Worm (Caenorhabditis elegans) whole organism, L1 larva: ENCODE results near the gene cyp-44A1.

Source experiments
- C04F5.9 ChIP-seq: sonication (generic microtip); optimal IDR thresholded peaks from 2 replicates; lab custom pipeline; 2016; ENCODE audit warnings: missing genetic modification characterization, missing compliant biosample characterization
- C16A3.4 ChIP-seq: fragments of 150-350 bp; optimal IDR thresholded peaks from 2 replicates; lab custom pipeline; 2014; ENCODE audit warnings: missing biosample characterization, missing genetic modification characterization
- F16B12.6 ChIP-seq: fragments of 150-350 bp; optimal IDR thresholded peaks from 2 replicates; lab custom pipeline; 2014; ENCODE audit warnings: missing biosample characterization, missing genetic modification characterization
- aha-1 ChIP-seq: fragments of 150-350 bp; optimal IDR thresholded peaks from 2 replicates; lab custom pipeline; 2014; ENCODE audit warnings: missing biosample characterization, missing genetic modification characterization
- blmp-1 ChIP-seq: fragments of 150-350 bp; optimal IDR thresholded peaks from 2 replicates; lab custom pipeline; 2014; ENCODE audit warnings: missing biosample characterization, missing genetic modification characterization
- ceh-63 ChIP-seq: fragments of 200-800 bp; sonication (Bioruptor generic); optimal IDR thresholded peaks from 2 replicates; lab custom pipeline; 2018; ENCODE audit warnings: mild to moderate bottlenecking, missing genetic modification characterization, missing compliant biosample characterization
- ceh-82 ChIP-seq, 3 experiments: fragments of 150-350 bp in 1 of 3; sonication (generic microtip) in 2 of 3; optimal IDR thresholded peaks; 2 replicates each; lab custom pipeline; 2014 to 2017; ENCODE audit warnings: missing biosample characterization in 3 of 3, missing genetic modification characterization in 3 of 3
- ces-1 ChIP-seq: fragments of 150-350 bp; optimal IDR thresholded peaks from 2 replicates; lab custom pipeline; 2014; ENCODE audit warnings: missing biosample characterization, missing genetic modification reagents, missing genetic modification characterization
- dpl-1 ChIP-seq, 3 experiments: fragments of 150-350 bp in 2 of 3; sonication (generic microtip) in 1 of 3; optimal IDR thresholded peaks; 2 replicates each; lab custom pipeline; 2014 to 2017; ENCODE audit warnings: missing biosample characterization in 3 of 3, missing genetic modification characterization in 3 of 3, missing genetic modification reagents in 3 of 3
- dsc-1 ChIP-seq: sonication (generic microtip); optimal IDR thresholded peaks from 2 replicates; lab custom pipeline; 2016; ENCODE audit warnings: mild to moderate bottlenecking, missing genetic modification characterization, missing compliant biosample characterization
- efl-1 ChIP-seq, 4 experiments: fragments of 150-350 bp; optimal IDR thresholded peaks in 3 of 4; peaks in 1 of 4; 1 replicate in 1 of 4; 2 replicates in 3 of 4; lab custom pipeline; 2014; ENCODE audit warnings: missing biosample characterization in 2 of 4, missing genetic modification characterization in 2 of 4, missing genetic modification reagents in 2 of 4
- egl-27 ChIP-seq, 2 experiments: fragments of 150-350 bp in 1 of 2; sonication (generic microtip); optimal IDR thresholded peaks; 3 replicates each; lab custom pipeline; 2017 to 2018; ENCODE audit warnings: missing biosample characterization in 2 of 2, missing genetic modification characterization in 2 of 2, missing genetic modification reagents in 2 of 2
- elt-2 ChIP-seq: sonication (generic microtip); optimal IDR thresholded peaks from 2 replicates; lab custom pipeline; 2016; ENCODE audit warnings: missing genetic modification characterization, mild to moderate bottlenecking, inconsistent platforms, missing compliant biosample characterization, missing genetic modification reagents
- fkh-10 ChIP-seq: sonication (generic microtip); optimal IDR thresholded peaks from 2 replicates; lab custom pipeline; 2017; ENCODE audit warnings: missing biosample characterization, missing genetic modification reagents, missing genetic modification characterization
- fkh-4 ChIP-seq: sonication (generic microtip); optimal IDR thresholded peaks from 2 replicates; lab custom pipeline; 2016; ENCODE audit warnings: missing compliant biosample characterization, missing genetic modification characterization, borderline replicate concordance
- fos-1 ChIP-seq: fragments of 150-350 bp; optimal IDR thresholded peaks from 2 replicates; lab custom pipeline; 2014; ENCODE audit warnings: missing biosample characterization, missing genetic modification characterization
- hlh-4 ChIP-seq: sonication (generic microtip); optimal IDR thresholded peaks from 2 replicates; lab custom pipeline; 2016; ENCODE audit warnings: mild to moderate bottlenecking, missing genetic modification characterization, missing compliant biosample characterization
- isw-1 ChIP-seq: fragments of 200-800 bp; sonication (Bioruptor generic); IDR thresholded peaks from 2 replicates; pipeline ENCODE4 v1.3.6; 2022; ENCODE audit warnings: missing genetic modification characterization, missing compliant biosample characterization
- lin-15B ChIP-seq: fragments of 150-350 bp; sonication (generic microtip); optimal IDR thresholded peaks from 3 replicates; lab custom pipeline; 2014; ENCODE audit warnings: missing biosample characterization, missing genetic modification characterization
- lsy-2 ChIP-seq, 2 experiments: fragments of 150-350 bp; optimal IDR thresholded peaks; 2 replicates each; lab custom pipeline; 2014; ENCODE audit warnings: missing biosample characterization in 2 of 2, missing genetic modification characterization in 2 of 2
- mab-9 ChIP-seq: fragments of 200-800 bp; sonication (Bioruptor generic); IDR thresholded peaks from 2 replicates; pipeline ENCODE4 v1.3.6; 2022; ENCODE audit warnings: missing genetic modification reagents, missing genetic modification characterization, missing compliant biosample characterization
- mep-1 ChIP-seq: fragments of 150-350 bp; optimal IDR thresholded peaks from 2 replicates; lab custom pipeline; 2014; ENCODE audit warnings: missing biosample characterization, missing genetic modification characterization
- nhr-47 ChIP-seq: sonication (generic microtip); optimal IDR thresholded peaks from 2 replicates; lab custom pipeline; 2016; ENCODE audit warnings: mild to moderate bottlenecking, missing genetic modification characterization, moderate library complexity, missing compliant biosample characterization
- nhr-71 ChIP-seq: sonication (generic microtip); optimal IDR thresholded peaks from 2 replicates; lab custom pipeline; 2016; ENCODE audit warnings: mild to moderate bottlenecking, missing genetic modification characterization, moderate library complexity, missing compliant biosample characterization
- nhr-77 ChIP-seq: fragments of 150-350 bp; optimal IDR thresholded peaks from 2 replicates; lab custom pipeline; 2014; ENCODE audit warnings: missing biosample characterization, missing genetic modification characterization
- nhr-84 ChIP-seq: sonication (generic microtip); optimal IDR thresholded peaks from 2 replicates; lab custom pipeline; 2017; ENCODE audit warnings: missing biosample characterization, missing genetic modification characterization
- pag-3 ChIP-seq: sonication (generic microtip); optimal IDR thresholded peaks from 2 replicates; lab custom pipeline; 2017; ENCODE audit warnings: missing genetic modification characterization, mild to moderate bottlenecking, missing compliant biosample characterization, antibody characterized with exemption, borderline replicate concordance; ENCODE audit not compliant: insufficient read depth
- rnt-1 ChIP-seq: sonication (generic microtip); optimal IDR thresholded peaks from 2 replicates; lab custom pipeline; 2016; ENCODE audit warnings: mild to moderate bottlenecking, missing genetic modification characterization, moderate library complexity, missing compliant biosample characterization
- skn-1 ChIP-seq: fragments of 150-350 bp; optimal IDR thresholded peaks from 2 replicates; lab custom pipeline; 2014; ENCODE audit warnings: missing biosample characterization, missing genetic modification characterization
- snu-23 ChIP-seq: sonication (generic microtip); optimal IDR thresholded peaks from 2 replicates; lab custom pipeline; 2016; ENCODE audit warnings: missing genetic modification characterization, missing compliant biosample characterization
- sox-4 ChIP-seq: sonication (generic microtip); optimal IDR thresholded peaks from 2 replicates; lab custom pipeline; 2016; ENCODE audit warnings: missing genetic modification characterization, missing compliant biosample characterization
- sptf-1 ChIP-seq: fragments of 150-350 bp; optimal IDR thresholded peaks from 2 replicates; lab custom pipeline; 2014; ENCODE audit warnings: missing biosample characterization, missing genetic modification characterization
- sup-37 ChIP-seq: fragments of 200-800 bp; sonication (Bioruptor generic); optimal IDR thresholded peaks from 2 replicates; lab custom pipeline; 2018; ENCODE audit warnings: mild to moderate bottlenecking, missing genetic modification characterization, missing compliant biosample characterization
- tlp-1 ChIP-seq: fragments of 150-350 bp; optimal IDR thresholded peaks from 2 replicates; lab custom pipeline; 2014; ENCODE audit warnings: missing biosample characterization, missing genetic modification characterization
- unc-130 ChIP-seq: fragments of 150-350 bp; optimal IDR thresholded peaks from 2 replicates; lab custom pipeline; 2017; ENCODE audit warnings: missing biosample characterization, missing genetic modification characterization, inconsistent platforms
- unc-62 ChIP-seq: fragments of 150-350 bp; optimal IDR thresholded peaks from 2 replicates; lab custom pipeline; 2014; ENCODE audit warnings: missing biosample characterization, missing genetic modification reagents, missing genetic modification characterization
- unc-98 ChIP-seq: fragments of 200-800 bp; sonication (Bioruptor generic); IDR thresholded peaks from 2 replicates; pipeline ENCODE4 v1.3.6; 2022; ENCODE audit warnings: missing genetic modification characterization, missing compliant biosample characterization
- vab-15 ChIP-seq: sonication (generic microtip); optimal IDR thresholded peaks from 2 replicates; lab custom pipeline; 2017; ENCODE audit warnings: missing genotype, mild to moderate bottlenecking, missing genetic modification characterization, missing compliant biosample characterization
- xbp-1 ChIP-seq: sonication (generic microtip); optimal IDR thresholded peaks from 2 replicates; lab custom pipeline; 2016; ENCODE audit warnings: missing genetic modification characterization, missing compliant biosample characterization
- zip-4 ChIP-seq: fragments of 200-800 bp; sonication (Bioruptor generic); optimal IDR thresholded peaks from 2 replicates; lab custom pipeline; 2018; ENCODE audit warnings: mild to moderate bottlenecking, missing genetic modification characterization, moderate library complexity, missing compliant biosample characterization
- ztf-4 ChIP-seq: fragments of 150-350 bp; optimal IDR thresholded peaks from 2 replicates; lab custom pipeline; 2014; ENCODE audit warnings: missing biosample characterization, missing genetic modification characterization

The cyp-44A1 gene

ce11 chrII:5544145-5544515 is 40.3 kb downstream of the cyp-44A1 start (continued):
- TF ChIP-seq mab-9 (GFP tag; lab: Robert Waterston, UW) (no peak), egl-27 (tag; optimal IDR thresholded peaks at IDR 0.05; lab: Kevin White, UChicago) (no peak), nhr-71 (tag; lab: Kevin White, UChicago) (peak; percentile 79), fkh-10 (no peak), sptf-1 (tag; lab: Kevin White, UChicago) (no peak), unc-98 (GFP tag; lab: Robert Waterston, UW) (no peak), unc-130 (tag; lab: Kevin White, UChicago) (no peak), xbp-1 (tag; lab: Kevin White, UChicago) (peak; percentile 27), nhr-47 (tag; lab: Kevin White, UChicago) (peak; percentile 53), snu-23 (peak; percentile 70), dpl-1 (GFP tag; optimal IDR thresholded peaks at IDR 0.05; lab: Kevin White, UChicago) (peak; percentile 11 to 47 (median 25)), efl-1 (optimal IDR thresholded peaks at IDR 0.05; lab: Kevin White, UChicago) (peak; percentile 33 to 37), efl-1 (GFP tag; optimal IDR thresholded peaks at IDR 0.05 in 1 of 2; lab: Kevin White, UChicago) (peak in 1 of 2 experiments; percentile 91), nhr-77 (tag; lab: Kevin White, UChicago) (peak; percentile 78), lsy-2 (tag; optimal IDR thresholded peaks at IDR 0.05; lab: Kevin White, UChicago) (peak; percentile 50 to 72), unc-62 (GFP tag; lab: Kevin White, UChicago) (no peak), hlh-4 (tag; lab: Kevin White, UChicago) (no peak), ztf-4 (tag; lab: Kevin White, UChicago) (peak; percentile 37), C16A3.4 (tag; lab: Kevin White, UChicago) (peak; percentile 63), skn-1 (tag; lab: Kevin White, UChicago) (peak; percentile 26), mep-1 (tag; lab: Kevin White, UChicago) (no peak), F16B12.6 (peak; percentile 24), ceh-63 (no peak), fkh-4 (tag; lab: Kevin White, UChicago) (no peak), nhr-84 (tag; lab: Kevin White, UChicago) (peak; percentile 40)

- no peak for TF ChIP-seq aha-1 (tag; lab: Kevin White, UChicago)
- no peak for TF ChIP-seq C04F5.9 (tag; lab: Kevin White, UChicago)
- no peak for TF ChIP-seq vab-15 (tag; lab: Kevin White, UChicago)
- no peak for TF ChIP-seq isw-1 (GFP tag; lab: Robert Waterston, UW)
- no peak for TF ChIP-seq sptf-1 (tag; lab: Kevin White, UChicago)
- TF ChIP-seq rnt-1 (tag; lab: Kevin White, UChicago): no peak
- no peak for TF ChIP-seq zip-4
- TF ChIP-seq pag-3 (tag; lab: Kevin White, UChicago): no peak
- no peak for TF ChIP-seq sup-37 (GFP tag; lab: Kevin White, UChicago)
- no peak for TF ChIP-seq ces-1 (GFP tag; lab: Kevin White, UChicago)
Measured at ce11 chrII:5544764-5545163, 40.9 kb downstream of the cyp-44A1 start, which contains the start of gene ins-13. Gene ins-13 (minus strand): TSS chrII:5544864.

ce11 chrII:5547442-5547894 is 43.6 kb downstream of the cyp-44A1 start, which contains the start of gene acdh-2:
Gene acdh-2 (minus strand): TSS chrII:5547492.
- TF ChIP-seq fos-1 (tag; lab: Kevin White, UChicago) (no peak), nhr-71 (tag; lab: Kevin White, UChicago) (peak; percentile 51), snu-23 (peak; percentile 22)

- TF ChIP-seq unc-98 (GFP tag; lab: Robert Waterston, UW) (no peak), zip-4 (no peak), lin-15B (tag; lab: Kevin White, UChicago) (no peak), sox-4 (tag; lab: Kevin White, UChicago) (no peak), fkh-4 (tag; lab: Kevin White, UChicago) (no peak), rnt-1 (tag; lab: Kevin White, UChicago) (no peak), elt-2 (tag; lab: Kevin White, UChicago) (no peak), tlp-1 (tag; lab: Kevin White, UChicago) (no peak), dsc-1 (no peak), ceh-82 (tag; optimal IDR thresholded peaks at IDR 0.05; lab: Kevin White, UChicago) (no peak), blmp-1 (no peak)
Measured at ce11 chrII:5549746-5550145, 45.9 kb downstream of the cyp-44A1 start, which contains the start of gene C17C3.6. Gene C17C3.6 (plus strand): TSS chrII:5550046.
